Fruit fly (Drosophila melanogaster) whole organism, wandering third instar larva: ENCODE measurements around the gene SK.

Experiments used
- Abd-B ChIP-seq: fragments of >200 bp; optimal IDR thresholded peaks from 2 replicates; lab custom pipeline; 2017; ENCODE audit warnings: missing biosample characterization, missing genetic modification characterization
- CG32264 ChIP-seq: fragments of 200-800 bp; sonication (Bioruptor generic); optimal IDR thresholded peaks from 2 replicates; lab custom pipeline; 2016; ENCODE audit warnings: missing biosample characterization, missing genetic modification characterization
- CG9705 ChIP-seq: fragments of 200-800 bp; sonication (Bioruptor generic); optimal IDR thresholded peaks from 2 replicates; lab custom pipeline; 2018; ENCODE audit warnings: missing biosample characterization, mild to moderate bottlenecking, missing genetic modification characterization
- CrebA ChIP-seq: fragments of 200-800 bp; sonication (Bioruptor generic); optimal IDR thresholded peaks from 2 replicates; lab custom pipeline; 2016; ENCODE audit warnings: missing biosample characterization, mild to moderate bottlenecking, missing genetic modification characterization, borderline replicate concordance
- Dif ChIP-seq: fragments of 200-275, 200-300 bp; sonication (Bioruptor generic); optimal IDR thresholded peaks from 2 replicates; lab custom pipeline; 2018; ENCODE audit warnings: missing biosample characterization, missing genetic modification characterization; ENCODE audit not compliant: partially characterized antibody
- Hr78 ChIP-seq: fragments of >200 bp; optimal IDR thresholded peaks from 2 replicates; lab custom pipeline; 2017; ENCODE audit warnings: missing biosample characterization, missing genetic modification characterization
- Hr83 ChIP-seq: fragments of 200-300 bp; sonication (Bioruptor generic); optimal IDR thresholded peaks from 2 replicates; lab custom pipeline; 2016; ENCODE audit warnings: missing biosample characterization, mild to moderate bottlenecking, missing genetic modification characterization, moderate library complexity; ENCODE audit not compliant: poor library complexity, severe bottlenecking
- Jra ChIP-seq: sonication (Bioruptor generic); optimal IDR thresholded peaks from 2 replicates; lab custom pipeline; 2016; ENCODE audit warnings: missing biosample characterization, missing genetic modification characterization
- Mio ChIP-seq: sonication (Bioruptor generic); optimal IDR thresholded peaks from 2 replicates; lab custom pipeline; 2016; ENCODE audit warnings: missing biosample characterization, missing genetic modification characterization
- Myc ChIP-seq: fragments of >200 bp; optimal IDR thresholded peaks from 2 replicates; lab custom pipeline; 2017
- N ChIP-seq: fragments of >200 bp; optimal IDR thresholded peaks from 2 replicates; lab custom pipeline; 2018; ENCODE audit warnings: missing biosample characterization, missing external identifiers, missing genetic modification characterization
- Rel ChIP-seq, 2 experiments: fragments of 200-800 bp; sonication (Bioruptor generic) in 1 of 2; optimal IDR thresholded peaks; 2 replicates in 1 of 2; 3 replicates in 1 of 2; lab custom pipeline; 2016 to 2019; ENCODE audit warnings: mild to moderate bottlenecking in 2 of 2, missing biosample characterization in 2 of 2, missing genetic modification characterization in 2 of 2, moderate library complexity in 1 of 2
- br ChIP-seq: fragments of 200-800 bp; sonication (Bioruptor generic); optimal IDR thresholded peaks from 2 replicates; lab custom pipeline; 2016; ENCODE audit warnings: missing biosample characterization, missing genetic modification characterization
- ey ChIP-seq: fragments of 200-800 bp; sonication (Bioruptor generic); optimal IDR thresholded peaks from 2 replicates; lab custom pipeline; 2016; ENCODE audit warnings: missing biosample characterization, missing genetic modification characterization
- foxo ChIP-seq, 2 experiments: fragments of 200-800 bp; sonication (Bioruptor generic); optimal IDR thresholded peaks; 2 replicates in 1 of 2; 3 replicates in 1 of 2; lab custom pipeline; 2016 to 2017; ENCODE audit warnings: missing biosample characterization in 2 of 2, missing genetic modification characterization in 2 of 2
- jim ChIP-seq: fragments of 175-275, 200-325 bp; sonication (Bioruptor generic); optimal IDR thresholded peaks from 2 replicates; lab custom pipeline; 2016; ENCODE audit warnings: missing biosample characterization, mild to moderate bottlenecking, missing genetic modification characterization
- lola ChIP-seq: fragments of >200 bp; optimal IDR thresholded peaks from 2 replicates; lab custom pipeline; 2017; ENCODE audit warnings: missing biosample characterization, missing genetic modification characterization
- rgr ChIP-seq: fragments of 200-800 bp; sonication (Bioruptor generic); optimal IDR thresholded peaks from 3 replicates; lab custom pipeline; 2016; ENCODE audit warnings: missing biosample characterization, mild to moderate bottlenecking, missing genetic modification characterization
- tai ChIP-seq: sonication (Bioruptor generic); optimal IDR thresholded peaks from 2 replicates; lab custom pipeline; 2016; ENCODE audit warnings: missing biosample characterization, missing genetic modification characterization
- usp ChIP-seq: fragments of >200 bp; optimal IDR thresholded peaks from 2 replicates; lab custom pipeline; 2017; ENCODE audit warnings: missing biosample characterization, missing genetic modification characterization

Gene SK

DNA sequence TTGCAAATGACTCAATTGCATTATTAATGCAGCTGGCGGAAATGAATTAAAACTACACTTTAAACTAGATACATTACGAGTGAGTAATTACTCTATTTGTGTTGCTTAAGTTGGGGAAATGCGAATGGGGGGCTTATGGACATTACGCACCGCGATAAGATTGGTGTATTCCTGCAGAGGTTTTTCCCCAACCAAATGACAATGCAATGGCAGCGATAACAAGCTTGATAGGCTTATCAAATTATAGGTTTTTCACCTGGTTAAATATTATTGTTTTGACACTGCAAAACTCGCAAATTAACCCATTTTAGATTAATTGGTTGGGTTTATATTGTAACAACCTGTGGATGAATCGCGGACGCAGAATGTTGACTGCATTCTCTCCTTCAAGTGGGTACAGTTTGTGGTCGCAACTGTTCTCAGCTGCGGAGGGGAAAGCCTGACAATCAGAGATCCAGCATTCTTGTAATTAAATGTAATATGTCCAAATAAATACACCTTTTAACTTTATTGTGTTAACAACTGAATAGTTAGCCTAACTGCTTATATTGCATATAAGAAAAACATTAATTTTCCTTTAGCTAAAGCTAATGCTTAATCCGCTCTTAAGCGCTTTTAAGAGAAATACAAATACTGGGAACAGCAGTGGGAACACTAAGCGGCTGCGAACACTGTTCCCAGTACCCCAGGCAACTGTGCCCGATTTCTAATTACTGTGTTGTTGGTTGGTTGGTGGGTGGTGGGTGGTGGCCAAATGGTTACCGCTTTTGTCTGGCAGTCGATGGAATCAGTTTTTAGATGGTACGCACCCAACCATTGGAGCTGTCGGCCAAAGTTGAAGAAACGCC lies 92.8 kb downstream of the SK start:
- TF ChIP-seq CG32264 (GFP tag; lab: Kevin White, UChicago) (no peak), br (GFP tag; lab: Kevin White, UChicago) (no peak), Abd-B (no peak), jim (no peak), tai (no peak), CG9705 (no peak), rgr (GFP tag; lab: Kevin White, UChicago) (no peak), Hr83 (GFP tag; lab: Kevin White, UChicago) (no peak), Rel (GFP tag; optimal IDR thresholded peaks at IDR 0.05; lab: Kevin White, UChicago) (no peak), Rel (tag; optimal IDR thresholded peaks at IDR 0.05; lab: Kevin White, UChicago) (peak; percentile 95), Myc (peak; percentile 51), usp (GFP tag; lab: Kevin White, UChicago) (no peak), Mio (no peak), N (GFP tag; lab: Kevin White, UChicago) (no peak), lola (GFP tag; lab: Kevin White, UChicago) (no peak), Hr78 (GFP tag; lab: Kevin White, UChicago) (no peak), foxo (GFP tag; optimal IDR thresholded peaks at IDR 0.05; lab: Kevin White, UChicago) (no peak), ey (GFP tag; lab: Kevin White, UChicago) (no peak)

DNA sequence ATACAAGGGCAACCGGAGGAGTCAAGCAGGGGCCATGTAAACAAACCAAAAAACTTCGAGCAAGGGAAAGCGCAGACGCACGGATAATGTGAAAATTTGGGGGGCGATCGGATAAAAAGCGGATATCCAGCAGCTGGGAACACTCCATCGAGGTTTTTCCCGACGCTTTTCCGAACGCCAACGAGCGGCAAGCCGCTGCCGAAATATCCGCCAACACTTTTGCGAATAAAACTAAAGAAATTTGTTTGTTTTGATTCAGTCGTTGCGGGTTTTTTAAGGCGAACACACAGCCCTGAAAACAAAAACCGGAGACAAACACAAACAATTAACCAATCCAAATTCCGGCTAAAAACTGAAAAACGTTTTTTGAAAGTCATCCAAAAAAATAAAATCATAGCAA lies 106.4 kb downstream of the SK start, which contains the start of gene SPR:
TSS of gene SPR (plus strand) at position 253 of the 400 bp plus-strand sequence.
- no peak for TF ChIP-seq Dif
- no peak for TF ChIP-seq CrebA (GFP tag; lab: Kevin White, UChicago)
- no peak for TF ChIP-seq Hr78 (GFP tag; lab: Kevin White, UChicago)
- TF ChIP-seq jim = no peak
- no peak for TF ChIP-seq Jra (GFP tag; lab: Kevin White, UChicago)
- TF ChIP-seq Mio = no peak
